Worm (Caenorhabditis elegans): ENCODE results near the gene srh-264.

DNA sequence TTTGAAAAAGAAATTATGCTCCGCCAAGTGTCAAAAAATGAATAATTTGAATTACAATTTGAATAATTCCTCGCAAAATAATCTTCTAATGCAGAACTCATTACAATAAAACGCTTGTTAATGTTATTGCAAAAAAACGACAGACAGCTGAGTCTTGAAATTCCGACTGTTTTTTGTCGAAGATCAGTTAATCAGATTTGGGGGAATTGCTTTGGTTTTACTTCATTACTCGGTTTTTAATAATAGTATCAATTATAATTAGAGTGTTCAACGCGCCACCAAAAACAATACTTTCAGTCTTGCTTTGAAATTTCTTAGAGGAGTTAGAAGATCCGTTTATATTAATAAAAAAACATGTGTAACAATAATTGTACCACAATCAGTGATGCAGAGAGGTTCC is 36.0 kb upstream of the srh-264 start, which contains the start of gene srh-122:
- TF ChIP-seq ama-1 (optimal IDR thresholded peaks at IDR 0.05) (no peak), lin-15B (tag; optimal IDR thresholded peaks at IDR 0.05) (no peak), tlp-1 (tag; optimal IDR thresholded peaks at IDR 0.05) (no peak), skn-1 (tag; optimal IDR thresholded peaks at IDR 0.05) (no peak), ztf-11 (tag; optimal IDR thresholded peaks at IDR 0.05) (no peak), elt-2 (tag; optimal IDR thresholded peaks at IDR 0.05) (no peak), sptf-1 (tag; optimal IDR thresholded peaks at IDR 0.05) (no peak)

Data from whole organism, L1 larva.